Fruit fly (Drosophila melanogaster) whole organism, adult: ENCODE data around the gene colt.
A peak's percentile ranks its signal among the peaks of the same experiment; 100 is the strongest.

Experiments used
- CG11617 ChIP-seq: fragments of 200-800 bp; sonication (Bioruptor generic); optimal IDR thresholded peaks from 2 replicates; lab custom pipeline; 2017; ENCODE audit warnings: mild to moderate bottlenecking, missing biosample characterization, missing genetic modification reagents, missing genetic modification characterization
- CG33017 ChIP-seq: fragments of 200-800 bp; sonication (Bioruptor generic); optimal IDR thresholded peaks from 2 replicates; lab custom pipeline; 2018; ENCODE audit warnings: missing biosample characterization, mild to moderate bottlenecking, missing genetic modification characterization, moderate library complexity
- cnc ChIP-seq, 2 experiments: fragments of >200 bp; optimal IDR thresholded peaks; 2 replicates each; lab custom pipeline; 2017
- kay ChIP-seq: fragments of 200-800 bp; sonication (Bioruptor generic); peaks from one replicate; lab custom pipeline; 2016; ENCODE audit warnings: missing biosample characterization, missing genetic modification characterization, borderline replicate concordance
- pad ChIP-seq: fragments of 200-800 bp; sonication (Bioruptor generic); optimal IDR thresholded peaks from 3 replicates; lab custom pipeline; 2017; ENCODE audit warnings: missing biosample characterization, missing genetic modification characterization, mild to moderate bottlenecking, moderate library complexity, missing genetic modification reagents
- tj ChIP-seq: fragments of 200-800 bp; sonication (Bioruptor generic); optimal IDR thresholded peaks from 3 replicates; lab custom pipeline; 2017; ENCODE audit warnings: missing biosample characterization, mild to moderate bottlenecking, missing genetic modification characterization, moderate library complexity

DNA sequence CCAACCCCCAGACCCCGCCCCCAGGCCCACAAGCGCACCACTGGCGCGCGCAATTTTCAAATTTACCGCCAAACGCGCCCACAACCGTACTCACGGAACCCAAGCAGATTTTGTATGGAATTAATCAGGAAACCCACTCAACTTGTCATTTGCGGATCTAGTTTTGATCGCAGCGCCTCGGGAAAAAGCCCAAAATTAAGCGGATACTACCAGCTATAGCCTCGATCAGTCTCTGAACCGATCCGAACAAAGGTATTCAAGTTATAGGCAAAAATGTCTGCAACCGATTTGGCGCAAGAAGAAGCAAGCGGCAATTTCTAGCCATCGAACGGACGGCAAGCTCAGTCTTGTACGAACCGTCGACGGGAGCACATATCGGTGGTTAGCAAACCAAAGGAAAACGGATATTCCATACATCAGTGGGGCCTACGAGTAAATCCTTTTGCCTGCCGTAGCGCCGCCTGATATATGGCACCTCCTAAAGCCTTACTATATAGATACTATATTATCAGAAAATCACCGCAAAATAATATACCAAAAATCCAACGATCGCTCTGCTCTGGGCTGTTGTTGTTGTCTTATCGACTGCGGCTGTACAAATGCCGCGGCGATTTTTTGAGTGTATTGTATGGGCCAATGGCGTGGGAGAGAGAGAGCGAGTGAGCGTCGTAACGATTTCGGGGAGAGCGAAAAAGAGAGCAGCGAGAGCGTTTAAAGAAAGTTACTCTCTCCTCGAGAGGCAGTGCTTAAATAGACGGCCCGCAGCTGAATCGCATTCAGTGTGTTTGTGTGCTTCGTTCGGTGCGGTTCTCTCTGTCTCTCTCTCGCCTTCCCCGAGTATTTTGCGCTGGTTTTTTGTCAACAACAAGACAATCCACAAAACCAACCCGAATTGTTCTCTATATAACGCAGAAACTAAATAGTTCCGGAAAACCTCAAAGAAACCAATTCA is 17.1 kb downstream of the colt start, which contains the start of gene Pgk:
- TF ChIP-seq pad (GFP tag; lab: Kevin White, UChicago) (peak; percentile 4), CG11617 (GFP tag; lab: Kevin White, UChicago) (peak; percentile 79), tj (GFP tag; lab: Kevin White, UChicago) (peak; percentile 45), cnc (optimal IDR thresholded peaks at IDR 0.05; lab: Kevin White, UChicago) (no peak), kay (peak; percentile 62), CG33017 (tag; lab: Kevin White, UChicago) (peak; percentile 90)
